Fruit fly (Drosophila melanogaster): ENCODE results near the gene tai.

DNA sequence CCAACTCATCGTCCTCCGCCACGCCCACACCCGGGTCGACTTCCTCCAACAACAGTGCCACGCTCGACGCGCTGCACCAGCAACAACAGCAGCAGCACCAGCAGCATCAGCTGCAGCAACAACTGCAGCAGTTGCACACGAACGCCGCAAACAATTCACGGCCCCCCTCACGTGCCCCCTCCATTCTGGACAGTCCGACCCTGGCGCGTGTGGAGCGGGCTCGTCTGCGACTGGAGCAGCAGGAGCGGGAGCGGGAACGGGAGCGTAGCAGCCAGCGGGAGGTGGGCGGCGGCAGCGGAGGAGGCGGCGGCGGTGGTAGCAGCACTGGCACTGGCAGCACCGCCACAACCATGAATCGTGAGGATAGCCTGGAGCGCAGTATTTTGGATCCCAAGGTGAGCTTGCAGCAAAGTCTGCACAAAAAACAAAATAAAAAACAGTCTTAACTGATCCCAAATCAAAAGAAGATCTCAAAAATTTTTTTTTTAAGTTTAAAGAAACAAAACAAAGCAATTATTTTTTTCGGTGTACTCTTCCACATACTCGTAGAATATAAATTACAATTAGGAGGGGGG lies 39.4 kb upstream of the tai start:
- TF ChIP-seq ttk (optimal IDR thresholded peaks at IDR 0.05) (no peak), insv (optimal IDR thresholded peaks at IDR 0.05) (no peak), psq (optimal IDR thresholded peaks at IDR 0.05) (no peak)

All from Kc167 (cell line).